Fruit fly (Drosophila melanogaster) whole organism, embryonic: ENCODE results near the gene CG11970.

Experiments used
- ATbp ChIP-seq: fragments of 200-800 bp; sonication (Bioruptor generic); optimal IDR thresholded peaks from 2 replicates; lab custom pipeline; 2017; ENCODE audit warnings: missing biosample characterization, mild to moderate bottlenecking, missing genetic modification characterization, missing genetic modification reagents
- Bgb ChIP-seq: fragments of 200-800 bp; sonication (Bioruptor generic); IDR thresholded peaks from 2 replicates; pipeline ENCODE4 v1.3.6; 2022; ENCODE audit warnings: missing biosample characterization, missing genetic modification characterization; ENCODE audit not compliant: partially characterized antibody
- Blimp-1 ChIP-seq: fragments of 200-800 bp; sonication (Bioruptor generic); optimal IDR thresholded peaks from 3 replicates; lab custom pipeline; 2018; ENCODE audit warnings: missing biosample characterization, missing genetic modification characterization, mild to moderate bottlenecking, moderate library complexity, missing genetic modification reagents
- CG10366 ChIP-seq: fragments of 200-800 bp; sonication (Bioruptor generic); IDR thresholded peaks from 2 replicates; pipeline ENCODE4 v1.3.6; 2022; ENCODE audit warnings: missing biosample characterization, missing genetic modification characterization
- CG11723 ChIP-seq: fragments of 200-800 bp; sonication (Bioruptor generic); optimal IDR thresholded peaks from 2 replicates; lab custom pipeline; 2017; ENCODE audit warnings: missing biosample characterization, mild to moderate bottlenecking, missing genetic modification characterization
- CG12769 ChIP-seq: fragments of 200-800 bp; sonication (Bioruptor generic); optimal IDR thresholded peaks from 2 replicates; lab custom pipeline; 2019; ENCODE audit warnings: missing biosample characterization, mild to moderate bottlenecking, missing genetic modification characterization, moderate library complexity
- CG12942 ChIP-seq: fragments of 200-800 bp; sonication (Bioruptor generic); optimal IDR thresholded peaks from 3 replicates; lab custom pipeline; 2016; ENCODE audit warnings: missing biosample characterization, missing genetic modification characterization
- CG15269 ChIP-seq: fragments of 200-800 bp; sonication (Bioruptor generic); optimal IDR thresholded peaks from 2 replicates; lab custom pipeline; 2018; ENCODE audit warnings: missing biosample characterization, mild to moderate bottlenecking, missing genetic modification characterization, moderate library complexity
- CG1603 ChIP-seq: fragments of 200-800 bp; sonication (Bioruptor generic); optimal IDR thresholded peaks from 2 replicates; lab custom pipeline; 2019; ENCODE audit warnings: missing biosample characterization, mild to moderate bottlenecking, missing genetic modification characterization, moderate library complexity
- CG17328 ChIP-seq: fragments of 200-800 bp; sonication (Bioruptor generic); IDR thresholded peaks from 2 replicates; pipeline ENCODE4 v1.3.6; 2022; ENCODE audit warnings: missing biosample characterization, missing genetic modification characterization
- CG18262 ChIP-seq: fragments of 200-800 bp; optimal IDR thresholded peaks from 3 replicates; lab custom pipeline; 2019; ENCODE audit warnings: missing biosample characterization, mild to moderate bottlenecking, missing genetic modification characterization, moderate library complexity
- CG18476 ChIP-seq: fragments of 200-800 bp; sonication (Bioruptor generic); optimal IDR thresholded peaks from 2 replicates; lab custom pipeline; 2016; ENCODE audit warnings: missing biosample characterization, mild to moderate bottlenecking, missing genetic modification characterization
- CG34376 ChIP-seq: fragments of 200-800 bp; sonication (Bioruptor generic); optimal IDR thresholded peaks from 2 replicates; lab custom pipeline; 2018; ENCODE audit warnings: missing biosample characterization, mild to moderate bottlenecking, missing genetic modification characterization
- CG4617 ChIP-seq: fragments of 200-800 bp; sonication (Bioruptor generic); optimal IDR thresholded peaks from 3 replicates; lab custom pipeline; 2016; ENCODE audit warnings: missing biosample characterization, missing genetic modification characterization, borderline replicate concordance
- CG6689 ChIP-seq: fragments of 200-800 bp; sonication (Bioruptor generic); IDR thresholded peaks from 2 replicates; pipeline ENCODE4 v1.3.6; 2022; ENCODE audit warnings: missing biosample characterization, missing genetic modification characterization
- CG7987 ChIP-seq: fragments of 200-800 bp; sonication (Bioruptor generic); optimal IDR thresholded peaks from 2 replicates; lab custom pipeline; 2018; ENCODE audit warnings: missing biosample characterization, mild to moderate bottlenecking, missing genetic modification characterization, moderate library complexity
- CG8924 ChIP-seq: fragments of 200-800 bp; optimal IDR thresholded peaks from 3 replicates; lab custom pipeline; 2019; ENCODE audit warnings: missing biosample characterization, mild to moderate bottlenecking, missing genetic modification characterization, moderate library complexity
- Dll ChIP-seq: fragments of 200-800 bp; sonication (Bioruptor generic); IDR thresholded peaks from 4 replicates; pipeline ENCODE4 v1.3.6; 2022; ENCODE audit warnings: missing biosample characterization, missing genetic modification characterization; ENCODE audit not compliant: partially characterized antibody
- Drgx ChIP-seq: fragments of 200-800 bp; sonication (Bioruptor generic); IDR thresholded peaks from 2 replicates; pipeline ENCODE4 v1.3.6; 2022; ENCODE audit warnings: missing biosample characterization, missing genetic modification characterization
- HmgD ChIP-seq: fragments of 200-800 bp; sonication (Bioruptor generic); optimal IDR thresholded peaks from 3 replicates; lab custom pipeline; 2016; ENCODE audit warnings: missing biosample characterization, missing genetic modification characterization
- MESR4 ChIP-seq: fragments of 200-800 bp; sonication (Bioruptor generic); optimal IDR thresholded peaks from 2 replicates; lab custom pipeline; 2018; ENCODE audit warnings: missing biosample characterization, mild to moderate bottlenecking, missing genetic modification characterization, moderate library complexity
- Mrtf ChIP-seq: fragments of 200-800 bp; sonication (Bioruptor generic); IDR thresholded peaks from 3 replicates; pipeline ENCODE4 v1.3.6; 2022; ENCODE audit warnings: missing biosample characterization, missing genetic modification characterization
- Nf-YA ChIP-seq: fragments of 200-800 bp; sonication (Bioruptor generic); IDR thresholded peaks from 2 replicates; pipeline ENCODE4 v1.3.6; 2022; ENCODE audit warnings: missing biosample characterization, missing genetic modification characterization
- Stat92E ChIP-seq, 3 experiments: fragments of >200 bp in 2 of 3; fragments of 200-800 bp in 1 of 3; sonication (Bioruptor generic) in 1 of 3; optimal IDR thresholded peaks; 2 replicates each; lab custom pipeline; 2017 to 2019; ENCODE audit warnings: missing biosample characterization in 3 of 3, missing genetic modification characterization in 3 of 3, mild to moderate bottlenecking in 1 of 3, moderate library complexity in 1 of 3
- ash1 ChIP-seq: fragments of 200-800 bp; sonication (Bioruptor generic); optimal IDR thresholded peaks from 2 replicates; lab custom pipeline; 2018; ENCODE audit warnings: missing biosample characterization, mild to moderate bottlenecking, missing genetic modification characterization
- crol ChIP-seq: fragments of 200-800 bp; sonication (Bioruptor generic); IDR thresholded peaks from 2 replicates; pipeline ENCODE4 v1.3.6; 2022; ENCODE audit warnings: missing biosample characterization, missing genetic modification characterization
- dimm ChIP-seq: fragments of 200-800 bp; sonication (Bioruptor generic); IDR thresholded peaks from 2 replicates; pipeline ENCODE4 v1.3.6; 2022; ENCODE audit warnings: missing biosample characterization, missing genetic modification characterization
- en ChIP-seq: fragments of 200-800 bp; sonication (Bioruptor generic); optimal IDR thresholded peaks from 2 replicates; lab custom pipeline; 2016; ENCODE audit warnings: missing biosample characterization, missing genetic modification characterization
- eve ChIP-seq, 2 experiments: fragments of >200 bp; optimal IDR thresholded peaks; 2 replicates each; lab custom pipeline; 2017; ENCODE audit warnings: missing biosample characterization in 2 of 2, missing genetic modification characterization in 2 of 2
- jumu ChIP-seq: fragments of 200-800 bp; sonication (Bioruptor generic); optimal IDR thresholded peaks from 3 replicates; lab custom pipeline; 2016; ENCODE audit warnings: missing biosample characterization, missing genetic modification characterization
- kni ChIP-seq: fragments of 200-800 bp; sonication (Bioruptor generic); optimal IDR thresholded peaks from 3 replicates; lab custom pipeline; 2017; ENCODE audit warnings: mild to moderate bottlenecking, missing biosample characterization, missing genetic modification reagents, missing genetic modification characterization
- mld ChIP-seq: fragments of 200-800 bp; sonication (Bioruptor generic); IDR thresholded peaks from 3 replicates; pipeline ENCODE4 v1.3.6; 2022; ENCODE audit warnings: missing biosample characterization, missing genetic modification characterization; ENCODE audit not compliant: partially characterized antibody
- nmo ChIP-seq: fragments of 200-800 bp; sonication (Bioruptor generic); optimal IDR thresholded peaks from 2 replicates; lab custom pipeline; 2018; ENCODE audit warnings: missing biosample characterization, mild to moderate bottlenecking, missing genetic modification characterization, moderate library complexity
- odd ChIP-seq: fragments of 200-800 bp; sonication (Bioruptor generic); optimal IDR thresholded peaks from 2 replicates; lab custom pipeline; 2017; ENCODE audit warnings: missing biosample characterization, mild to moderate bottlenecking, missing genetic modification characterization
- ranshi ChIP-seq: fragments of 200-800 bp; sonication (Bioruptor generic); IDR thresholded peaks from 2 replicates; pipeline ENCODE4 v1.3.6; 2022; ENCODE audit warnings: missing biosample characterization, missing genetic modification characterization
- sd ChIP-seq: fragments of 200-800 bp; sonication (Bioruptor generic); optimal IDR thresholded peaks from 3 replicates; lab custom pipeline; 2018; ENCODE audit warnings: missing biosample characterization, mild to moderate bottlenecking, missing genetic modification characterization, moderate library complexity
- sens ChIP-seq: fragments of 200-800 bp; sonication (Bioruptor generic); peaks from one replicate; lab custom pipeline; 2016; ENCODE audit warnings: missing biosample characterization, missing genetic modification characterization
- sqz ChIP-seq: fragments of 200-800 bp; sonication (Bioruptor generic); optimal IDR thresholded peaks from 3 replicates; lab custom pipeline; 2018; ENCODE audit warnings: missing biosample characterization, mild to moderate bottlenecking, missing genetic modification characterization
- tll ChIP-seq, 2 experiments: fragments of 200-800 bp in 1 of 2; fragments of >200 bp in 1 of 2; sonication (Bioruptor generic) in 1 of 2; optimal IDR thresholded peaks; 2 replicates each; lab custom pipeline; 2017 to 2019; ENCODE audit warnings: missing biosample characterization in 2 of 2, missing genetic modification characterization in 2 of 2, mild to moderate bottlenecking in 1 of 2, moderate library complexity in 1 of 2
- vnd ChIP-seq: fragments of 200-800 bp; sonication (Bioruptor generic); IDR thresholded peaks from 3 replicates; pipeline ENCODE4 v1.3.6; 2022; ENCODE audit warnings: missing biosample characterization, missing genetic modification characterization; ENCODE audit not compliant: partially characterized antibody
- vvl ChIP-seq: fragments of 200-800 bp; sonication (Bioruptor generic); IDR thresholded peaks from 2 replicates; pipeline ENCODE4 v1.3.6; 2022; ENCODE audit warnings: missing biosample characterization, missing genetic modification characterization
- zen ChIP-seq: fragments of 200-800 bp; sonication (Bioruptor generic); optimal IDR thresholded peaks from 3 replicates; lab custom pipeline; 2018; ENCODE audit warnings: missing biosample characterization, mild to moderate bottlenecking, missing genetic modification characterization, moderate library complexity

CG11970 gene

dm6 chr3R:8963756-8964342, 20.7 kb upstream of the CG11970 start (continued):
- TF ChIP-seq MESR4 (GFP tag; lab: Kevin White, UChicago) (no peak), en (no peak), CG6689 (GFP tag; lab: Robert Waterston, UW) (0 out of 2 replicates have a peak, but pooled peaks have one; percentile 19), Nf-YA (0 out of 2 replicates have a peak, but pooled peaks have one; percentile 15), CG8924 (tag; lab: Kevin White, UChicago) (peak; percentile 35), nmo (GFP tag; lab: Kevin White, UChicago) (peak; percentile 49), CG4617 (GFP tag; lab: Kevin White, UChicago) (no peak), CG1603 (tag; lab: Kevin White, UChicago) (peak; percentile 64), Mrtf (GFP tag; lab: Robert Waterston, UW) (no peak), ATbp (GFP tag; lab: Kevin White, UChicago) (peak; percentile 61), CG34376 (no peak), CG7987 (GFP tag; lab: Kevin White, UChicago) (no peak), dimm (0 out of 2 replicates have a peak, but pooled peaks have one; percentile 22)

- TF ChIP-seq tll (GFP tag; optimal IDR thresholded peaks at IDR 0.05; lab: Kevin White, UChicago): peak in 1 of 2 experiments; percentile 91
- no peak for TF ChIP-seq jumu (GFP tag; lab: Kevin White, UChicago)
- TF ChIP-seq odd (GFP tag; lab: Kevin White, UChicago): no peak
- TF ChIP-seq kni (GFP tag; lab: Kevin White, UChicago): peak; percentile 9
- TF ChIP-seq CG15269 (tag; lab: Kevin White, UChicago): no peak
- no peak for TF ChIP-seq CG11723 (GFP tag; lab: Kevin White, UChicago)
- peak; percentile 91 for TF ChIP-seq zen (tag; lab: Kevin White, UChicago)
Measured at dm6 chr3R:8965546-8965945, 19.0 kb upstream of the CG11970 start.

- TF ChIP-seq ash1 (no peak), Stat92E (GFP tag; optimal IDR thresholded peaks at IDR 0.05; lab: Kevin White, UChicago) (no peak), Drgx (GFP tag; lab: Robert Waterston, UW) (0 out of 2 replicates have a peak, but pooled peaks have one; percentile 9)
Measured at dm6 chr3R:8966598-8966997, 17.9 kb upstream of the CG11970 start.

dm6 chr3R:8968837-8969236, 15.7 kb upstream of the CG11970 start:
- TF ChIP-seq CG12942 (no peak), CG10366 (GFP tag; lab: Robert Waterston, UW) (no peak), CG18262 (tag; lab: Kevin White, UChicago) (peak; percentile 2), Dll (no peak), CG17328 (GFP tag; lab: Robert Waterston, UW) (no peak), eve (GFP tag; optimal IDR thresholded peaks at IDR 0.05; lab: Kevin White, UChicago) (peak in 1 of 2 experiments; percentile 2), crol (GFP tag; lab: Robert Waterston, UW) (no peak)

dm6 chr3R:8969301-8969925, 15.1 kb upstream of the CG11970 start:
- TF ChIP-seq kni (GFP tag; lab: Kevin White, UChicago) (peak; percentile 96), crol (GFP tag; lab: Robert Waterston, UW) (peak; percentile 74), HmgD (GFP tag; lab: Kevin White, UChicago) (no peak), vvl (GFP tag; lab: Robert Waterston, UW) (0 out of 2 replicates have a peak, but pooled peaks have one; percentile 7), sens (GFP tag; lab: Kevin White, UChicago) (no peak), ranshi (GFP tag; lab: Robert Waterston, UW) (no peak), vnd (GFP tag; lab: Robert Waterston, UW) (no peak), sqz (GFP tag; lab: Kevin White, UChicago) (peak; percentile 17), mld (0 out of 3 replicates have a peak, but pooled peaks have one; percentile 20), CG18476 (GFP tag; lab: Kevin White, UChicago) (no peak), CG12769 (tag; lab: Kevin White, UChicago) (peak; percentile 61), sd (tag; lab: Kevin White, UChicago) (peak; percentile 76), Bgb (no peak), Blimp-1 (GFP tag; lab: Kevin White, UChicago) (peak; percentile 32)
